Worm (Caenorhabditis elegans) whole organism, mixed stage, embryonic: ENCODE measurements around the gene K09H11.15.
A peak's percentile ranks its signal among the peaks of the same experiment; 100 is the strongest.

ENCODE experiments used
- M03D4.4 ChIP-seq: sonication (generic microtip); optimal IDR thresholded peaks from 2 replicates; lab custom pipeline; 2017; ENCODE audit warnings: mild to moderate bottlenecking, missing genetic modification characterization, missing compliant biosample characterization
- bed-3 ChIP-seq: fragments of 200-800 bp; sonication (Bioruptor generic); optimal IDR thresholded peaks from 3 replicates; lab custom pipeline; 2018; ENCODE audit warnings: mild to moderate bottlenecking, missing genetic modification characterization, moderate library complexity, missing compliant biosample characterization
- blmp-1 ChIP-seq: fragments of 150-350 bp; optimal IDR thresholded peaks from 2 replicates; lab custom pipeline; 2014; ENCODE audit warnings: missing biosample characterization, missing genetic modification characterization
- ceh-39 ChIP-seq: fragments of 150-350 bp; optimal IDR thresholded peaks from 2 replicates; lab custom pipeline; 2014; ENCODE audit warnings: missing biosample characterization, missing genetic modification characterization
- ceh-43 ChIP-seq: fragments of 200-800 bp; sonication (Bioruptor generic); optimal IDR thresholded peaks from 2 replicates; lab custom pipeline; 2018; ENCODE audit warnings: mild to moderate bottlenecking, missing genetic modification characterization, moderate library complexity, missing compliant biosample characterization
- cnd-1 ChIP-seq: fragments of 200-800 bp; sonication (Bioruptor generic); optimal IDR thresholded peaks from 2 replicates; lab custom pipeline; 2018; ENCODE audit warnings: mild to moderate bottlenecking, missing genetic modification characterization, missing compliant biosample characterization
- drap-1 ChIP-seq: fragments of 200-800 bp; sonication (Bioruptor generic); optimal IDR thresholded peaks from 3 replicates; lab custom pipeline; 2018; ENCODE audit warnings: mild to moderate bottlenecking, missing genetic modification characterization, missing compliant biosample characterization
- elt-3 ChIP-seq: fragments of 150-350 bp; optimal IDR thresholded peaks from 2 replicates; lab custom pipeline; 2014; ENCODE audit warnings: missing biosample characterization, missing genetic modification characterization
- flh-1 ChIP-seq: fragments of 200-800 bp; sonication (Bioruptor generic); optimal IDR thresholded peaks from 2 replicates; lab custom pipeline; 2018; ENCODE audit warnings: mild to moderate bottlenecking, missing genetic modification characterization, moderate library complexity, missing compliant biosample characterization
- ham-2 ChIP-seq: fragments of 200-800 bp; sonication (Bioruptor generic); optimal IDR thresholded peaks from 2 replicates; lab custom pipeline; 2018; ENCODE audit warnings: mild to moderate bottlenecking, missing genetic modification characterization, missing compliant biosample characterization
- hlh-1 ChIP-seq: fragments of 150-350 bp; optimal IDR thresholded peaks from 2 replicates; lab custom pipeline; 2014; ENCODE audit warnings: missing biosample characterization, missing genetic modification reagents, missing genetic modification characterization
- lin-13 ChIP-seq: fragments of 150-350 bp; optimal IDR thresholded peaks from 2 replicates; lab custom pipeline; 2014; ENCODE audit warnings: missing biosample characterization, missing genetic modification characterization
- lin-32 ChIP-seq: fragments of 200-800 bp; sonication (Bioruptor generic); optimal IDR thresholded peaks from 2 replicates; lab custom pipeline; 2018; ENCODE audit warnings: mild to moderate bottlenecking, missing genetic modification characterization, missing compliant biosample characterization
- lsy-2 ChIP-seq: fragments of 150-350 bp; optimal IDR thresholded peaks from 2 replicates; lab custom pipeline; 2014; ENCODE audit warnings: missing biosample characterization, missing genetic modification characterization
- mab-5 ChIP-seq: fragments of 150-350 bp; optimal IDR thresholded peaks from 2 replicates; lab custom pipeline; 2014; ENCODE audit warnings: missing biosample characterization, missing genetic modification characterization
- nhr-12 ChIP-seq: fragments of 150-350 bp; optimal IDR thresholded peaks from 2 replicates; lab custom pipeline; 2014; ENCODE audit warnings: missing biosample characterization, missing genetic modification characterization
- nhr-237 ChIP-seq: fragments of 150-350 bp; optimal IDR thresholded peaks from 2 replicates; lab custom pipeline; 2014; ENCODE audit warnings: missing biosample characterization, missing genetic modification characterization
- nhr-28 ChIP-seq: fragments of 150-350 bp; optimal IDR thresholded peaks from 2 replicates; lab custom pipeline; 2014; ENCODE audit warnings: missing biosample characterization, missing genetic modification characterization
- nhr-76 ChIP-seq: sonication (generic microtip); optimal IDR thresholded peaks from 2 replicates; lab custom pipeline; 2017; ENCODE audit warnings: missing biosample characterization, missing genetic modification characterization
- sem-2 ChIP-seq: fragments of 200-800 bp; sonication (Bioruptor generic); optimal IDR thresholded peaks from 2 replicates; lab custom pipeline; 2018; ENCODE audit warnings: mild to moderate bottlenecking, missing genetic modification characterization, missing compliant biosample characterization
- snpc-4 ChIP-seq: fragments of 150-350 bp; optimal IDR thresholded peaks from 2 replicates; lab custom pipeline; 2014; ENCODE audit warnings: missing biosample characterization, missing genetic modification characterization
- sptf-1 ChIP-seq: sonication (generic microtip); optimal IDR thresholded peaks from 2 replicates; lab custom pipeline; 2017; ENCODE audit warnings: mild to moderate bottlenecking, missing genetic modification characterization, moderate library complexity, missing compliant biosample characterization
- tbx-8 ChIP-seq: fragments of 200-800 bp; sonication (Bioruptor generic); optimal IDR thresholded peaks from 2 replicates; lab custom pipeline; 2018; ENCODE audit warnings: mild to moderate bottlenecking, missing genetic modification characterization, moderate library complexity, missing compliant biosample characterization
- unc-120 ChIP-seq: sonication (generic microtip); optimal IDR thresholded peaks from 2 replicates; lab custom pipeline; 2017; ENCODE audit warnings: missing genetic modification characterization, missing compliant biosample characterization; ENCODE audit not compliant: poor library complexity, severe bottlenecking
- unc-39 ChIP-seq: fragments of 150-350 bp; optimal IDR thresholded peaks from 2 replicates; lab custom pipeline; 2014; ENCODE audit warnings: missing biosample characterization, missing genetic modification characterization
- unc-62 ChIP-seq: fragments of 150-350 bp; optimal IDR thresholded peaks from 2 replicates; lab custom pipeline; 2014; ENCODE audit warnings: missing biosample characterization, missing genetic modification reagents, missing genetic modification characterization
- zip-8 ChIP-seq: fragments of 150-350 bp; optimal IDR thresholded peaks from 2 replicates; lab custom pipeline; 2014; ENCODE audit warnings: missing biosample characterization, missing genetic modification characterization
- ztf-11 ChIP-seq: fragments of 150-350 bp; optimal IDR thresholded peaks from 2 replicates; lab custom pipeline; 2014; ENCODE audit warnings: missing biosample characterization, missing genetic modification characterization

K09H11.15 gene

DNA sequence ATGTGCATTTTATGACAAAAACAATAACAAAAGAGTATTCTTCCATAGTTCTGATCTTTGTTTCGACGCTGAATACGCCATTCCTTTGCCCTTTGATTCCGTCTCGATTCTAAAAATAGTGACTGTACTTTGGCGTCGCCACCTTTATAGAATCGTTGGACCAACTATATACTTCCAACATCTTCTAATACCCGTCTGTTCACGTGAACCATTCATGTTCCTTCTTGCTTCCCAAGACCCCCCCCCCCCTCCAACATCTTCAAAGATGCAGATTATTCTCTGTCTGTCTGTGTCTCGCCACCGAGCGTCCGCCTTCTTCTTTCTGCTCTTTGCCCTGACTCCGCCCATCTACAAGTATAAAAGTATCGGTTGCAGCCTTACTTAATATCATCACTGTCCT lies 39.3 kb upstream of the K09H11.15 start:
- TF ChIP-seq snpc-4 (tag; lab: Kevin White, UChicago), result no peak
- no peak for TF ChIP-seq nhr-237 (tag; lab: Kevin White, UChicago)
- TF ChIP-seq drap-1 (GFP tag; lab: Kevin White, UChicago), result no peak
- TF ChIP-seq hlh-1 (tag; lab: Kevin White, UChicago), result no peak
- no peak for TF ChIP-seq ceh-39
- TF ChIP-seq unc-39 (tag; lab: Kevin White, UChicago), result no peak
- TF ChIP-seq mab-5, result no peak
- TF ChIP-seq elt-3 (tag; lab: Kevin White, UChicago), result no peak
- TF ChIP-seq ztf-11 (tag; lab: Kevin White, UChicago), result no peak
- no peak for TF ChIP-seq nhr-76
- no peak for TF ChIP-seq sem-2 (GFP tag; lab: Kevin White, UChicago)
- TF ChIP-seq zip-8, result no peak
- TF ChIP-seq lin-13 (tag; lab: Kevin White, UChicago), result no peak
- TF ChIP-seq ham-2 (GFP tag; lab: Kevin White, UChicago), result no peak
- TF ChIP-seq flh-1 (GFP tag; lab: Kevin White, UChicago), result no peak
- no peak for TF ChIP-seq sptf-1 (tag; lab: Kevin White, UChicago)
- TF ChIP-seq nhr-28 (tag; lab: Kevin White, UChicago), result no peak
- TF ChIP-seq blmp-1 (tag; lab: Kevin White, UChicago), result no peak

DNA sequence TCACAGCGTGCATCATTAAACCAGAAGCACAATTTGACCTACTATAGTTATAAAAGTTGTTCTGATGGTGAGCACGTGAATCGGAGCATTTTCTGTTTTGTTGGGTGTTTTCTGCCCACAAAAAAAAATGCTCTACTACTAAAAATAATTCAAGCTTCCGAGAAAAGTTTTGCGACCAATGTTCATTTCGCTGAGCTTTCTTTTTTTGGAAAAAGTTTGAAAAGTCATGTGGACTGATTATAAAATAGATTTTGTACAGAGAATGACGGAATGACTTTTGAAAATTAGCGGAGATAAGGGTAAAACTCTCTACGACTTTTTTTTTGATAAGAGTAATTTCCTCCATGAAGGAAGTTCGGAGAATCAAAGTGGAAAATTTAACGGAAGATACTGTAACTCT lies 38.8 kb upstream of the K09H11.15 start:
- TF ChIP-seq nhr-12 (tag; lab: Kevin White, UChicago), result no peak
- TF ChIP-seq lin-32 (GFP tag; lab: Kevin White, UChicago), result no peak
- TF ChIP-seq ham-2 (GFP tag; lab: Kevin White, UChicago), result no peak
- no peak for TF ChIP-seq tbx-8
- no peak for TF ChIP-seq ceh-43 (GFP tag; lab: Kevin White, UChicago)

DNA sequence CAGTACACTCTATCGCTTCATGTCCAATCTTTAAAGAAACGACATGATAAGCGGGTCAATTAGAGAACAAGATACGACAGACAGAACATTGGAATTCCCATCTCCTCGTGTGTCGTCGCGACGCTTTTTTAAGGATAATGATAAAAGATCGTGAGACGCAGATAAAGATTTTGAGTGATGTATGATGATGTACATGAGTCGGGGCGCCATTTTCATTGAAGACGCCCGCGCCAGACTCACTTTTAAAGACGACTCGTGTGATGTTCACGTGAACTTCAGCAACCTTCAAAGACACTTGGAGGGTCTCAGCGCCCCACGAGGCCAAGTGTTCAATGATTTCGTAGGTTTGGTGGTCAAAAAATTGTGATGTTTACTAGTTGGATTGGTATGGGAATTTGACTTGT lies 37.6 kb upstream of the K09H11.15 start:
- TF ChIP-seq unc-62, result no peak

DNA sequence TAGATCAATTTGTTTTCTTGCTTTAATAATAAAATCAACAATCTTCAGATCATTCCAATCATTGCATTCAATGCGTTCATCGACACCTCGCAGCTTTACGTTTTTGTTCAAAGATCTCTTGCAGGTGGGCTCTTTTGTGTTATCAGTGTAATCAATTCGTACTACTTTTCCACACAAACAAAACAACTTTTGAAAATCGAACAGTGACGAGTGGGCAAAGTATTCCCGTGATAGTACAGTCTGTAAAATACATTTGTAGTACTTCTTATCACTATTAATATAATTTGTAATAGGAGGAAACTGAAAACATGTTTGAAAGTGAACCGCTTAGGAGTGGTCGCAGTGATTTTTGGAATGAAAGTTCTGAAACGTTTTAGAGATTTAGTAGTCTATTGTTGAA lies 34.4 kb upstream of the K09H11.15 start, which contains the start of gene pgph-2:
Gene pgph-2, plus strand, starts transcription at position 47 of the 400 bp plus-strand sequence.
- TF ChIP-seq mab-5 (no peak), nhr-12 (tag; lab: Kevin White, UChicago) (no peak), unc-62 (no peak), nhr-28 (tag; lab: Kevin White, UChicago) (no peak), lsy-2 (tag; lab: Kevin White, UChicago) (no peak), sem-2 (GFP tag; lab: Kevin White, UChicago) (no peak), cnd-1 (tag; lab: Kevin White, UChicago) (no peak), lin-32 (GFP tag; lab: Kevin White, UChicago) (no peak), bed-3 (GFP tag; lab: Kevin White, UChicago) (no peak), M03D4.4 (no peak), drap-1 (GFP tag; lab: Kevin White, UChicago) (no peak), ztf-11 (tag; lab: Kevin White, UChicago) (no peak)
- TF ChIP-seq, all 35 proteins: peak for 0

DNA sequence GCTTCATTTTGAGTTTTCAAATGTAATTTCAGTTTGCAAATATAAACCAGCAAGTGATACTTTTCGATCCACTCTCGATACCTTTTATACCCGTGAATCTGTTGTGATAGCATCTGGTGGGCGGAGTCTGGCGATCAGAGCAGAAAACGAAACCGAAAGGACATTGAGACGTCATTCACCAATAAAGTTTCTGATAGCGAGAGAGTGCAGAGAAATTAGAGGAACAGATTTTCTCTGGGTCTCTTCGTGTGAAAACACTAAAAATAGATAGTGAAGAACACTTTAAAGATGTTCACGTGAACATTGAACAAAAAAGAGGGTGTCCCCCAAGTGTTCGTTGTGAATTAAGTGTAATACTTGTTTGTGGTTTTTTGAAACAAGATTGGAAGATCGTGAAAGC lies 33.1 kb upstream of the K09H11.15 start, which contains the start of gene pgph-3:
Gene pgph-3, minus strand, starts transcription at position 60 of the 400 bp plus-strand sequence.
- TF ChIP-seq nhr-237 (tag; lab: Kevin White, UChicago) (no peak), zip-8 (no peak), M03D4.4 (no peak), blmp-1 (tag; lab: Kevin White, UChicago) (peak; percentile 46), lin-13 (tag; lab: Kevin White, UChicago) (no peak), unc-120 (tag; lab: Kevin White, UChicago) (peak; percentile 40), nhr-12 (tag; lab: Kevin White, UChicago) (no peak), ceh-39 (no peak), lsy-2 (tag; lab: Kevin White, UChicago) (no peak)

DNA sequence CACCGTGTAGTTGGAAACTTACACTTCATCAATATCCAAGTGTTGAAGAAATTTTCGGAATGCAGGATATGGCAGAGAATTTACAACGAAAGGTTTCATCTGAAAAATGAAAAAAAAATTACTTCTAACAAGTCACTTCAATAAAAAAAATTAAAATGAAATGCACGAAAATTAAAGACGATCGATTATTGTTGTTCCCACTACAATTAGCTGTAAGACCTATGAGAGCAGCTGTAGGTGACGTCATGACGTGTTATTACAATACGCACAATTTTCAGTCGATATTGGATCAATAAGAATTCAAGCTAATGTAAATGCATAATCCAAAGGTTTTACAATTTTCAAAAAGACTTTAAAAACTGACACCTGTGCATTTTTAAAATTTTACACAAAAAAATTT lies 29.4 kb upstream of the K09H11.15 start, which contains the start of gene C53A3.1:
Gene C53A3.1, minus strand, starts transcription at position 101 of the 400 bp plus-strand sequence.
- TF ChIP-seq mab-5 (no peak), elt-3 (tag; lab: Kevin White, UChicago) (no peak), sptf-1 (tag; lab: Kevin White, UChicago) (no peak), tbx-8 (no peak), bed-3 (GFP tag; lab: Kevin White, UChicago) (no peak), nhr-237 (tag; lab: Kevin White, UChicago) (no peak)
